Worm (Caenorhabditis elegans) whole organism, early embryonic: ENCODE results near the gene metl-13.

Experiments used
- aly-1 ChIP-seq: sonication (generic microtip); optimal IDR thresholded peaks from 2 replicates; lab custom pipeline; 2016; ENCODE audit warnings: missing genetic modification characterization, missing compliant biosample characterization
- ama-1 ChIP-seq: fragments of 150-350 bp; optimal IDR thresholded peaks from 2 replicates; lab custom pipeline; 2014
- ceh-13 ChIP-seq: fragments of 200-800 bp; sonication (Bioruptor generic); optimal IDR thresholded peaks from 2 replicates; lab custom pipeline; 2018; ENCODE audit warnings: mild to moderate bottlenecking, missing genetic modification characterization, missing compliant biosample characterization
- ceh-36 ChIP-seq: sonication (generic microtip); optimal IDR thresholded peaks from 2 replicates; lab custom pipeline; 2016; ENCODE audit warnings: missing genetic modification characterization, inconsistent platforms, missing compliant biosample characterization
- flt-1 ChIP-seq: fragments of 200-800 bp; sonication (Bioruptor generic); IDR thresholded peaks from 2 replicates; pipeline ENCODE4 v1.3.6; 2022; ENCODE audit warnings: missing genetic modification characterization, missing compliant biosample characterization
- hmbx-1 ChIP-seq: sonication (generic microtip); optimal IDR thresholded peaks from 2 replicates; lab custom pipeline; 2016; ENCODE audit warnings: mild to moderate bottlenecking, missing genetic modification characterization, missing compliant biosample characterization
- hnd-1 ChIP-seq: sonication (generic microtip); optimal IDR thresholded peaks from 2 replicates; lab custom pipeline; 2016; ENCODE audit warnings: missing genetic modification characterization, missing compliant biosample characterization
- scrt-1 ChIP-seq: fragments of 200-800 bp; sonication (Bioruptor generic); IDR thresholded peaks from 2 replicates; pipeline ENCODE4 v1.3.6; 2022; ENCODE audit warnings: missing genetic modification characterization, missing compliant biosample characterization
- sea-1 ChIP-seq: fragments of 200-800 bp; sonication (Bioruptor generic); conservative IDR thresholded peaks from 2 replicates; pipeline ENCODE4 v1.3.6; 2022; ENCODE audit warnings: missing genetic modification characterization, missing compliant biosample characterization
- tbx-37 ChIP-seq: fragments of 200-800 bp; sonication (Bioruptor generic); conservative IDR thresholded peaks from 2 replicates; pipeline ENCODE4 v1.3.6; 2022; ENCODE audit warnings: missing genetic modification reagents, missing genetic modification characterization, missing compliant biosample characterization
- tra-4 ChIP-seq: sonication (generic microtip); optimal IDR thresholded peaks from 2 replicates; lab custom pipeline; 2017; ENCODE audit warnings: missing genetic modification characterization, missing compliant biosample characterization

DNA sequence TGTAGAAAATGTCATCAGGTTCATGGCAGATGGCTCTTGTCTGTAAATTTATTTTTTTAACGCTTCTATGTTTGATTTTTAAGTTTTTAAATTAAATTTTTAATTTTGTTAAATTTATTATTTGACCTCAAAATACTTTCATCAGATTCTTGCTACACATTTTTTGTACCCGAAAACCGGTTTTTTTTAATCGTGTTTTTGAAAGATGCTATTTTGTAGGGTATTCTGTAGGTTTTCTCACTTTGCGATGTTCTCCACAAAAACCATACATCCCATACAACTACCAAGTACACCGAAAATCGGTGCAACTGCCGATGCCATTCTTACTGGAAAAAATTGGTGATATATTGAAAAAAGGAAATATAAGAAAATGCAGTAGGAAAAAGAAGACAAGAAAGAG is 29.0 kb upstream of the metl-13 start, which contains the start of gene nstp-2:
- TF ChIP-seq ceh-36 (no peak), aly-1 (tag; lab: Kevin White, UChicago) (no peak), hnd-1 (tag; lab: Kevin White, UChicago) (no peak), tbx-37 (GFP tag; lab: Robert Waterston, UW) (no peak), ama-1 (no peak), tra-4 (no peak), sea-1 (GFP tag; lab: Robert Waterston, UW) (no peak), scrt-1 (GFP tag; lab: Robert Waterston, UW) (no peak), ceh-13 (GFP tag; lab: Kevin White, UChicago) (no peak), hmbx-1 (tag; lab: Kevin White, UChicago) (no peak), flt-1 (no peak)
